Fruit fly (Drosophila melanogaster): Measurements from ENCODE around the gene p38c.

DNA sequence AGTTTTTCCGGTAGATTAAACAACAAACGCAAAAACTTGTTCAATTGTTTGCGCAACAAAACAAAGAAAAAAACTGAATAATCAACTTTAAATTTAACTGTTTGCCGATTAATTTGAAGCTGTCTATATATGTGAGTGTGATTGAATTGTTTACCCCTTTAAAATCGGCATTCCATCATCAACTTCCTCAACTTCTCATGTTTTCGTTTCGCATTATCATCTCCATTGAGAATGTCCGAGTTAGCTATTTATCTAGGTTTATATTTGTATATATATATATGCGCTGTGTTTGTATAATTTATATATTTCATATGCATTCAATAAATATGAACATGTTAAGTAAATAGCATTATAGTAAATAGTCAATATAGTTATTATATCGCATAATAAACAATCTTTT lies 47.6 kb downstream of the p38c start:
- TF ChIP-seq insv (GFP tag; optimal IDR thresholded peaks at IDR 0.05) (no peak), CG2889 (GFP tag; IDR thresholded peaks at IDR 0.05) (no peak), Rx (GFP tag; IDR thresholded peaks at IDR 0.05) (no peak)

Measured in whole organism, embryonic.